Fruit fly (Drosophila melanogaster) whole organism, adult: ENCODE measurements at regions not wholly inside any gene's neighbourhood (a gene's known extent, or its start where the extent isn't known, plus 50 kb on each side); places are given as distances from the start of the nearest gene placed in this dataset.

ENCODE experiments used
- CG11617 ChIP-seq: fragments of 200-800 bp; sonication (Bioruptor generic); optimal IDR thresholded peaks from 2 replicates; lab custom pipeline; 2017; ENCODE audit warnings: mild to moderate bottlenecking, missing biosample characterization, missing genetic modification reagents, missing genetic modification characterization
- CG12768 ChIP-seq: fragments of 200-800 bp; sonication (Bioruptor generic); optimal IDR thresholded peaks from 2 replicates; lab custom pipeline; 2017; ENCODE audit warnings: missing biosample characterization, missing genetic modification characterization, mild to moderate bottlenecking, moderate library complexity, missing genetic modification reagents
- CG14711 ChIP-seq: fragments of 200-800 bp; sonication (Bioruptor generic); optimal IDR thresholded peaks from 2 replicates; lab custom pipeline; 2018; ENCODE audit warnings: missing biosample characterization, mild to moderate bottlenecking, missing genetic modification characterization, moderate library complexity
- CG1620 ChIP-seq: fragments of 200-800 bp; sonication (Bioruptor generic); optimal IDR thresholded peaks from 2 replicates; lab custom pipeline; 2016; ENCODE audit warnings: missing biosample characterization, missing genetic modification characterization
- CG33017 ChIP-seq: fragments of 200-800 bp; sonication (Bioruptor generic); optimal IDR thresholded peaks from 2 replicates; lab custom pipeline; 2018; ENCODE audit warnings: missing biosample characterization, mild to moderate bottlenecking, missing genetic modification characterization, moderate library complexity
- CG7045 ChIP-seq: fragments of 200-800 bp; sonication (Bioruptor generic); optimal IDR thresholded peaks from 2 replicates; lab custom pipeline; 2017; ENCODE audit warnings: missing biosample characterization, mild to moderate bottlenecking, missing genetic modification characterization
- CG7101 ChIP-seq: fragments of 200-800 bp; sonication (Bioruptor generic); optimal IDR thresholded peaks from 2 replicates; lab custom pipeline; 2018; ENCODE audit warnings: missing biosample characterization, mild to moderate bottlenecking, missing genetic modification characterization, moderate library complexity
- Clk ChIP-seq: fragments of 200-800 bp; sonication (Bioruptor generic); optimal IDR thresholded peaks from 2 replicates; lab custom pipeline; 2017; ENCODE audit warnings: missing biosample characterization, missing genetic modification characterization
- Crg-1 ChIP-seq: fragments of 200-800 bp; sonication (Bioruptor generic); optimal IDR thresholded peaks from 2 replicates; lab custom pipeline; 2016; ENCODE audit warnings: missing biosample characterization, missing genetic modification characterization
- Hr96 ChIP-seq: fragments of 200-800 bp; sonication (Bioruptor generic); optimal IDR thresholded peaks from 2 replicates; lab custom pipeline; 2016; ENCODE audit warnings: missing biosample characterization, missing genetic modification characterization
- Mnt ChIP-seq: fragments of 200-800 bp; sonication (Bioruptor generic); optimal IDR thresholded peaks from 2 replicates; lab custom pipeline; 2016; ENCODE audit warnings: missing biosample characterization, mild to moderate bottlenecking, missing genetic modification characterization
- bab1 ChIP-seq: fragments of 200-800 bp; sonication (Bioruptor generic); optimal IDR thresholded peaks from 3 replicates; lab custom pipeline; 2019; ENCODE audit warnings: missing biosample characterization, mild to moderate bottlenecking, missing genetic modification characterization, moderate library complexity
- cnc ChIP-seq, 2 experiments: fragments of >200 bp; optimal IDR thresholded peaks; 2 replicates each; lab custom pipeline; 2017
- kay ChIP-seq: fragments of 200-800 bp; sonication (Bioruptor generic); peaks from one replicate; lab custom pipeline; 2016; ENCODE audit warnings: missing biosample characterization, missing genetic modification characterization, borderline replicate concordance
- ovo ChIP-seq: fragments of 200-800 bp; sonication (Bioruptor generic); optimal IDR thresholded peaks from 2 replicates; lab custom pipeline; 2016; ENCODE audit warnings: missing biosample characterization, missing genetic modification characterization
- pad ChIP-seq: fragments of 200-800 bp; sonication (Bioruptor generic); optimal IDR thresholded peaks from 3 replicates; lab custom pipeline; 2017; ENCODE audit warnings: missing biosample characterization, missing genetic modification characterization, mild to moderate bottlenecking, moderate library complexity, missing genetic modification reagents
- tj ChIP-seq: fragments of 200-800 bp; sonication (Bioruptor generic); optimal IDR thresholded peaks from 3 replicates; lab custom pipeline; 2017; ENCODE audit warnings: missing biosample characterization, mild to moderate bottlenecking, missing genetic modification characterization, moderate library complexity
- toe ChIP-seq: fragments of 200-800 bp; sonication (Bioruptor generic); optimal IDR thresholded peaks from 2 replicates; lab custom pipeline; 2016; ENCODE audit warnings: missing biosample characterization, missing genetic modification characterization

DNA sequence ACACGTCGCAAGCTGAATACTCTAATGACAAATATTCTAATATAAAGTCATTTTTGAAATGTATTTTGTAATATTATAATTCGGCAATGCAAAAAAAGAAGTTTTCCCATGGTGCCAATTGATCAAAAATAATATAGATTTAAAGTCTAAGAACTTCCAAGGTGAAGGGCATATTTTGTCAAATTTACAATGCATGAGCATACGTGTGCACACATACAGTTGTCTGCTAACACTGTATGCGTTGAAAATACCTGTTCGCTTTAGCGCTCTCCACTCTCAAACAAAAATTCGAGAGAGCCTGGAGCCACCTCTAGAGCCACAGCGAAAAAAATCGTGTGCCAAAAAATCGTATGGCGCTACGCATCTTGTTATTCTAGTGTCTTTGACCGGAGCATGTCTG, 203.2 kb upstream of the CG40160 start:
- TF ChIP-seq bab1 (peak; percentile 3), tj (GFP tag; lab: Kevin White, UChicago) (peak; percentile 38), CG7101 (peak; percentile 9)

DNA sequence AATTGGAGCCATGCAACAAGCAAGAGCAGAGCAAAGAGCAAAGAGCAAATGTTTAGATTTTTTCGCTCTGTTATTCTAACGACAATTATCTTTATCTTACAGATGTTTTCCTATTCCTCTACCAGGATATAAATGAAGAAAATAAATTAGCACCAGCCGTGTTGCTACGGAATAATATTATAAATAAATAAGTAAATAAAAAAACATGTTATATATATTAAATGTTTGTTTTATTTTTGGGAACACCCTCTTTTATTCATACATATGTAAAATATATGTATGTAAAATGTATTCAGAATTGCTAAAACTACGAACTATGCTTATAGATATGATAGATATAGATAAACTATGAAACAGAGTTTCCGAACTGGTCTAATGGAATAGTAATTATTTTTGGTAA, 202.5 kb upstream of the CG40160 start:
- TF ChIP-seq pad (GFP tag; lab: Kevin White, UChicago) (no peak), CG11617 (GFP tag; lab: Kevin White, UChicago) (no peak), CG14711 (no peak), kay (GFP tag; lab: Kevin White, UChicago) (no peak), Hr96 (GFP tag; lab: Kevin White, UChicago) (no peak)

DNA sequence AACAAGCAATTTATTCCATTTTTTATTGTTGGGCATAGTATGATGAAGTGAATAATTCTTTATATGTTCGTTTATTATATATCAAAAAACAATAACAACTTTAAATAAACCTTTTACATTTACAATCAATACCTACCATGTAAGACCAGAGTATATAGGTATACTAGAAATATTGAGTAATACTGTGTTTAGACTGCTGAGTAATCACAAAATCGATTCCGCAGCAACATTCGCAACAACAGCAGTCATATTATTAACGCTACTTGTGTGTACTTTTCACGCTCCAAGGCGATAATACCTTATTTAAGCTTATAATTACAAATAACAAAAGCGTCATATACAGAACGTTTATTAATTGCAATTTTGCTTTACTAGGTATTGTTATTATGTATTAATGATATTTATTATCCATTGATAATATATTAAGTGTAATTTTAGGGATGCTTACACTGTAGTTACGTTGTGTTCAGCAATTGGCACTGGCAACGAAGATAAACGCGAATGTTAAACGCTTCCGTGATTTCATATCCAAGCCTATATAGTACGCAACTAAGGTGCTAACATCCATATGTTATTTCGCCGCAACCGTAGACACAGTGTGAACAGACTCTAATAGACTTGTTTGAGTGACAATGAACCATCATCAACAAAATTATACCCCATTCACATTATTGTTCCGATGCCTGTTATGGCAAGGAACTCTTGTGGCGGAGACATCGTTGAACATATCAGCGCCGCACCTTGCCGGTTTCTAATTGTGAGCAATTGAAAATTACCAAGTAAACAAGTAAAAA, 201.8 kb upstream of the CG40160 start:
- TF ChIP-seq Crg-1 (GFP tag; lab: Kevin White, UChicago) (no peak), tj (GFP tag; lab: Kevin White, UChicago) (peak; percentile 61), Clk (GFP tag; lab: Kevin White, UChicago) (no peak), ovo (GFP tag; lab: Kevin White, UChicago) (no peak), cnc (optimal IDR thresholded peaks at IDR 0.05; lab: Kevin White, UChicago) (no peak), CG12768 (GFP tag; lab: Kevin White, UChicago) (no peak), CG33017 (tag; lab: Kevin White, UChicago) (no peak), CG1620 (GFP tag; lab: Kevin White, UChicago) (no peak), toe (GFP tag; lab: Kevin White, UChicago) (no peak), Mnt (GFP tag; lab: Kevin White, UChicago) (no peak), kay (GFP tag; lab: Kevin White, UChicago) (peak; percentile 32), CG7045 (GFP tag; lab: Kevin White, UChicago) (no peak)
